Worm (Caenorhabditis elegans) whole organism, late embryonic: ENCODE data around the gene Y66A7A.7.

Experiments used
- che-1 ChIP-seq: sonication (generic microtip); optimal IDR thresholded peaks from 2 replicates; lab custom pipeline; 2016; ENCODE audit warnings: mild to moderate bottlenecking, missing genetic modification characterization, missing compliant biosample characterization
- elt-4 ChIP-seq: sonication (generic microtip); optimal IDR thresholded peaks from 2 replicates; lab custom pipeline; 2016; ENCODE audit warnings: missing genetic modification characterization, missing compliant biosample characterization
- fkh-10 ChIP-seq: fragments of 150-350 bp; optimal IDR thresholded peaks from 2 replicates; lab custom pipeline; 2014; ENCODE audit warnings: missing biosample characterization, missing genetic modification reagents, missing genetic modification characterization
- fkh-6 ChIP-seq: sonication (generic microtip); optimal IDR thresholded peaks from 2 replicates; lab custom pipeline; 2016; ENCODE audit warnings: missing genetic modification characterization, missing compliant biosample characterization
- hlh-13 ChIP-seq: fragments of 200-800 bp; sonication (Bioruptor generic); optimal IDR thresholded peaks from 2 replicates; lab custom pipeline; 2018; ENCODE audit warnings: mild to moderate bottlenecking, missing genetic modification characterization, missing compliant biosample characterization
- pha-4 ChIP-seq: fragments of 150-350 bp; optimal IDR thresholded peaks from 2 replicates; lab custom pipeline; 2018; ENCODE audit warnings: missing biosample characterization, missing genetic modification reagents, missing genetic modification characterization
- rnt-1 ChIP-seq: sonication (generic microtip); optimal IDR thresholded peaks from 2 replicates; lab custom pipeline; 2016; ENCODE audit warnings: missing genetic modification characterization, missing compliant biosample characterization
- unc-42 ChIP-seq: sonication (generic microtip); optimal IDR thresholded peaks from 2 replicates; lab custom pipeline; 2016; ENCODE audit warnings: missing genotype, missing genetic modification characterization, missing compliant biosample characterization
- ztf-16 ChIP-seq: sonication (generic microtip); optimal IDR thresholded peaks from 2 replicates; lab custom pipeline; 2017; ENCODE audit warnings: missing genetic modification characterization, missing compliant biosample characterization

- TF ChIP-seq fkh-6 (no peak), hlh-13 (GFP tag; lab: Kevin White, UChicago) (no peak), fkh-10 (GFP tag; lab: Kevin White, UChicago) (no peak), che-1 (tag; lab: Kevin White, UChicago) (no peak), elt-4 (no peak), pha-4 (tag; lab: Kevin White, UChicago) (no peak), rnt-1 (tag; lab: Kevin White, UChicago) (no peak), ztf-16 (no peak), unc-42 (tag; lab: Kevin White, UChicago) (no peak)
Observed at ce11 chrIII:11669008-11669407, 39.8 kb upstream of the Y66A7A.7 start.
